Fruit fly (Drosophila melanogaster) whole organism: ENCODE data around the gene PVRAP.

Experiments
- CG8478 ChIP-seq: fragments of >200 bp; optimal IDR thresholded peaks from 2 replicates; lab custom pipeline; 2018; ENCODE audit warnings: inconsistent platforms
- Dll ChIP-seq: fragments of >200 bp; optimal IDR thresholded peaks from 2 replicates; lab custom pipeline; 2017
- EcR ChIP-seq, 2 experiments: fragments of >200 bp; optimal IDR thresholded peaks; 2 replicates each; lab custom pipeline; 2017; ENCODE audit warnings: missing biosample characterization in 2 of 2, missing genetic modification characterization in 2 of 2, missing genetic modification reagents in 2 of 2
- pan ChIP-seq: fragments of >200 bp; optimal IDR thresholded peaks from 2 replicates; lab custom pipeline; 2017
- psq ChIP-seq: fragments of >200 bp; optimal IDR thresholded peaks from 2 replicates; lab custom pipeline; 2017
- usp ChIP-seq: fragments of >200 bp; optimal IDR thresholded peaks from 2 replicates; lab custom pipeline; 2017; ENCODE audit warnings: missing biosample characterization, missing genetic modification characterization, mixed read lengths

PVRAP gene

DNA sequence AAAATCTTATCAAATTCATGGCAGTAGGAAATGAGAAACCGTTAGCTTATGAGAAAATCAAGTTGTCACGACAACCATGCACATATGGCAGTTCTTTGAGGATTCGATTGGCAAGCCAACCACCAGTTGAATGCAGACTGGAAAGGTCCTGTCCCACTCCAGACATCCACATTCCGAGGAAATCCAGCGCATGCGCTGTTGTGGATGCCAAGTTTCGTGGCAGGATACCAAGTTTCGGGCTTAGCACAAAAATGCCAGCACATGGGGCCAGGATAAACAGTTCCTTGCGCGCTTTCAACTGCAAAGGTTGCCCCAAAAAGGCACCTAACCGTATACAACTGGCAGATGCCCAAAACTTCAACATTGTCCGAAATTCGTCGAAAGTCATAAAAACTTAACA, at the start of gene PVRAP:
TSS of gene PVRAP (plus strand) at position 273 of the 400 bp plus-strand sequence.
- TF ChIP-seq CG8478 (lab: Kevin White, UChicago) (no peak), pan (lab: Kevin White, UChicago) (no peak), usp (GFP tag; lab: Kevin White, UChicago) (no peak), EcR (GFP tag; optimal IDR thresholded peaks at IDR 0.05; lab: Kevin White, UChicago) (no peak), Dll (lab: Kevin White, UChicago) (no peak), psq (no peak)

DNA sequence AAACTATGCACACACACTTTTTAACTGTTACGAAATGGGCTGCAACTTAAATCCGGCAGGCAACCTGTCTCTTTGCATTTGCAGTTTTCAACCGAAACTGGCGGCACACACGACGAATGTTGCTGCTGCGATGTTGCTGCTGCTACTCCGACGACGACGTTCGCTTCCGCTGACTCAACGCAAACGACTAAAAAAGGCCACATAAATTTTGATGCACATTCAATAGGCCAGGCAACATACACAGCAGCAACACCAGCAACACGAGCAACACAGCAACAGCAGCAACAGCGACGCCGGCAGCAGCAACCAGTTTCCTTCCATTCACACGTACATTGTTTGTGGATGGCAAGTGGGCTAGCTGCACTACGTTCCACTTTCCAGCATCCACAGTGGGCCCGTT, 46.5 kb upstream of the PVRAP start, which contains the start of gene Egfrap:
TSS of gene Egfrap (minus strand) at position 192 of the 400 bp plus-strand sequence.
- TF ChIP-seq EcR (GFP tag; optimal IDR thresholded peaks at IDR 0.05; lab: Kevin White, UChicago) = no peak
- TF ChIP-seq CG8478 (lab: Kevin White, UChicago) = no peak
- TF ChIP-seq Dll (lab: Kevin White, UChicago) = no peak
- no peak for TF ChIP-seq psq
- TF ChIP-seq usp (GFP tag; lab: Kevin White, UChicago) = no peak
- TF ChIP-seq pan (lab: Kevin White, UChicago) = no peak

- TF ChIP-seq CG8478 (lab: Kevin White, UChicago) (no peak), pan (lab: Kevin White, UChicago) (no peak), psq (no peak), EcR (GFP tag; optimal IDR thresholded peaks at IDR 0.05; lab: Kevin White, UChicago) (no peak), usp (GFP tag; lab: Kevin White, UChicago) (no peak), Dll (lab: Kevin White, UChicago) (no peak)
Observed at dm6 chr3L:5952132-5952531, 44.9 kb upstream of the PVRAP start.

dm6 chr3L:5952537-5952936, 44.5 kb upstream of the PVRAP start:
- no peak for TF ChIP-seq psq
- TF ChIP-seq EcR (GFP tag; optimal IDR thresholded peaks at IDR 0.05; lab: Kevin White, UChicago) = no peak
- no peak for TF ChIP-seq CG8478 (lab: Kevin White, UChicago)
- TF ChIP-seq pan (lab: Kevin White, UChicago) = no peak
- no peak for TF ChIP-seq Dll (lab: Kevin White, UChicago)
- no peak for TF ChIP-seq usp (GFP tag; lab: Kevin White, UChicago)

dm6 chr3L:5954942-5955341, 42.1 kb upstream of the PVRAP start:
- TF ChIP-seq EcR (GFP tag; optimal IDR thresholded peaks at IDR 0.05; lab: Kevin White, UChicago) (no peak), CG8478 (lab: Kevin White, UChicago) (no peak), usp (GFP tag; lab: Kevin White, UChicago) (no peak)

DNA sequence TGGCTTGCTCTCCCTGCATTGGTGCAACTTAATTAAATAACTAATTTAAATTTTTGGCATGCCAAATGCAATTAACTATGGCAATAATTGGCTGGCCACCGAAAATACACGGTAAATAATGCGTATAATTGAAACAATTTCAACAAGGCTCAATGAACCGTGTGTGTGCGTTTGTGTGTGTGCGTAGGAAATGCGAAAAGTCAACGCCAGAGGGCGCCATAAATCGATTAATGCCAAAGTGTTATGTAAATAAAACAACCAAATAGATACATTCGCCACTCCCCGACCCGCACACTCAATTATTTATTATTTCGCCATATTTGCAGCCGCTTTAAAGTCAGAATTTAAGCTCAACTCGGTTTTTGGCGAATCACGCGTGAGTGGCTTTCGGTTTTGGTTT, 39.8 kb upstream of the PVRAP start:
- TF ChIP-seq CG8478 (lab: Kevin White, UChicago) (no peak), EcR (GFP tag; optimal IDR thresholded peaks at IDR 0.05; lab: Kevin White, UChicago) (no peak), psq (no peak), usp (GFP tag; lab: Kevin White, UChicago) (no peak), Dll (lab: Kevin White, UChicago) (no peak), pan (lab: Kevin White, UChicago) (no peak)

DNA sequence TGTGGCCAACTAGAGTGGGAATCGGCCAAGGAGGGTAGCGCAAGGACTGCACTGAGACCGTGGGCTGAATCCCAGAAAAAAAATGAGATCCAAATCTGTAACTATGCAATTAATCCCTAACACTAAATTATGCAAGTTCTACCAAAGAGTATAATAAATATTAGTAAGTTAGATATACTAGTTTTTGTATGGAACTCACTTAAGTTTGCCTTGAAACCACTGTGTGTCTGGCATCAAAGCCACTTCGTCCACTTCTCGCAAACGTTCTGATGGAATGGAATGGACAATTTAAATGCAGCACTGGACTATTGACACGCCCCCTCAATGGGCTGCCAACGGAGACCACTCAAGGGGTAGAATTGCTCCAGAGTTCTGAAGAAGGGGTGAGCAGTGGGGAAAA, 38.9 kb upstream of the PVRAP start:
- TF ChIP-seq CG8478 (lab: Kevin White, UChicago) (no peak), usp (GFP tag; lab: Kevin White, UChicago) (no peak), EcR (GFP tag; optimal IDR thresholded peaks at IDR 0.05; lab: Kevin White, UChicago) (no peak), psq (no peak), pan (lab: Kevin White, UChicago) (no peak), Dll (lab: Kevin White, UChicago) (no peak)

DNA sequence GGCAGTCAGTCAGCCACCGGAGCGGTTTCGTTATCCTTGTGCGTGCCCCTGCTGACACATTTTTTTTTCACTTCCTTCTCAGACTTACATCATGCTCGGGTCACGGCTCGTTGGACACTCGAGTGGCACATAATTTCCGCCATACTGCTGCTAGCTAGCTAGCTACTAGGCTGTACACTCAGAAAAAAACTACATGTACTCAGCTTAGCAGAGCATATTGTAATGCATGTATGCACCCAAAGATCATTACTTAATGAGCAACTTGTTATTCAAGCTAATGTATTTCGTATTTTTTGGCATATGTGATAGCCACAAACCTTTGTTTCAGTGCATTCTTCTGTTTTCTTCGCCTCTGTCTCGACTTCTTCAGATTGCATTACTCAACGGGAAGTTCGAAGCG, 32.6 kb upstream of the PVRAP start:
- TF ChIP-seq pan (lab: Kevin White, UChicago) = no peak
- TF ChIP-seq CG8478 (lab: Kevin White, UChicago) = no peak
- no peak for TF ChIP-seq Dll (lab: Kevin White, UChicago)
- TF ChIP-seq usp (GFP tag; lab: Kevin White, UChicago) = no peak

DNA sequence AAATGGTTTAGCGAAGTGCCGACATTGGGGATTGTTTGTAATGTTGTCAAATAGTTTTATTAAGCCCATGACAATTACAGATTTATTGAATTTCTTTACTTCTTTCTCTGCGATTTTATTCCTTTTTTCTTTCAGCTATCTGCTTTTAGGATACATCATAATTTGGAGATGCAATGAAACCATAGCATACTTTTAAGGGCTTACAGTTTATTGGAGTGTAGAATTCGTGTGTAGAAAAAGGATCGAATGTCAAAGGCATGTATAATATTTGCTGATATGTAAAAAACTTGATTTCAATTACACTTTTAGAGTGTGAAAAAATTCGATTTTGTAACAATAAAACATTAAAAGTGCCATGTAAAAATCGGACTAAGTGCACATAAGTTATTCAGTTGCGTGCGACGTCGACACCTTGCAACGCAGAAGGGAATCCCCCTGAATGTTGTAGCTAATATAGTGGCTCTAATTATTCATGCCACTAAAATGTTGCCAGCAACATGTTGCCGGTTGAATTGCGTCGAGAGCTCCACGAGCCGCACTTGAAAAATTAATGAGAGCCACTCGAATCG, 30.1 kb upstream of the PVRAP start:
- TF ChIP-seq psq (no peak), pan (lab: Kevin White, UChicago) (no peak)

- TF ChIP-seq psq (no peak), EcR (GFP tag; optimal IDR thresholded peaks at IDR 0.05; lab: Kevin White, UChicago) (no peak), CG8478 (lab: Kevin White, UChicago) (no peak), Dll (lab: Kevin White, UChicago) (no peak), usp (GFP tag; lab: Kevin White, UChicago) (no peak)
Observed at dm6 chr3L:5968695-5969094, 28.3 kb upstream of the PVRAP start.

DNA sequence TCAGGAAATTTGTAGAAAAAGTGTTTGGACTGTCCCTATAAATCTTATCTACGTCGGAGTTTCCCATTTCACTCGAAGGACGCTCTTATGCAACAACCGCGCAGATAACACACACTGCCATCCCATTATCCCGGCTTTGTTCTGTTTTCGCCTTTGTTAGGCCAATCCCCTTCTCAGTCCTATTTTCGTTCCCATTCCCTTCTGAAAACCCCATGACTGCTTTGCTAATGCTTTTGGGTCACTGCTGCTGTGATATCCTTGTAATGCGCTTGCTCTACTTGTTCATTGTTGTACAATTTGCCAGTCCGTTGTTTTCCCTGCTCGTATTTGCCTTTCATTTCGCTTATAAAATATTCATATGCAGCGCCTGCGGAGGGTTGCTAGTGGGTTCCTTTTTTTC, 27.9 kb upstream of the PVRAP start:
- no peak for TF ChIP-seq Dll (lab: Kevin White, UChicago)
- TF ChIP-seq CG8478 (lab: Kevin White, UChicago) = no peak
- TF ChIP-seq psq = no peak
- TF ChIP-seq pan (lab: Kevin White, UChicago) = no peak
- TF ChIP-seq usp (GFP tag; lab: Kevin White, UChicago) = no peak
- no peak for TF ChIP-seq EcR (GFP tag; optimal IDR thresholded peaks at IDR 0.05; lab: Kevin White, UChicago)

DNA sequence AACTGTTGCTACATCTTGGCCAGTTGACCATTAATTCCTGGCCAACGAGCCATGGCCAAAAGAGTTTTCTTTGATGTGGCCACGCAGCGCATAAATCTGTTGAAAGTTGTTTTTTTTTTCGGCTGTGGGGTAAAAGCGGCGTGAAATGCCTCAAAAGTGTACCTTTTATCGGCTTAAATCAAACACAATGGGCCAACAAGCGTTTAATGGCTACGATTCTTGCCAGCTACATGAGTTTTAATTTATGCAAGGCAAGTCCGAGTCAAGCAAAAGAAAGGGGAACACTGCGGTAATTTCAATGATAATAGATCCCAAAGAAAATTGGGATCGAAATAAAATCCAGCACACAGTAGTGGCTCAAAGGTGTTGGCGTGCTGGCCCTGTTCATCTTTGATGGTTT, 26.8 kb upstream of the PVRAP start:
- no peak for TF ChIP-seq usp (GFP tag; lab: Kevin White, UChicago)
- no peak for TF ChIP-seq Dll (lab: Kevin White, UChicago)
- no peak for TF ChIP-seq pan (lab: Kevin White, UChicago)
- no peak for TF ChIP-seq CG8478 (lab: Kevin White, UChicago)
- TF ChIP-seq EcR (GFP tag; optimal IDR thresholded peaks at IDR 0.05; lab: Kevin White, UChicago) = no peak
- TF ChIP-seq psq = no peak
